Fruit fly (Drosophila melanogaster) whole organism, embryonic: ENCODE data around the gene Sec22.

Source experiments
- Ada2b ChIP-seq: fragments of 200-800 bp; sonication (Bioruptor generic); IDR thresholded peaks from 2 replicates; pipeline ENCODE4 v1.3.6; 2022; ENCODE audit warnings: missing biosample characterization, missing genetic modification characterization
- Bdp1 ChIP-seq: fragments of 200-800 bp; sonication (Bioruptor generic); optimal IDR thresholded peaks from 3 replicates; lab custom pipeline; 2016; ENCODE audit warnings: missing biosample characterization, missing genetic modification characterization
- Bgb ChIP-seq: fragments of 200-800 bp; sonication (Bioruptor generic); IDR thresholded peaks from 2 replicates; pipeline ENCODE4 v1.3.6; 2022; ENCODE audit warnings: missing biosample characterization, missing genetic modification characterization; ENCODE audit not compliant: partially characterized antibody
- CG10209 ChIP-seq: fragments of 200-800 bp; sonication (Bioruptor generic); optimal IDR thresholded peaks from 3 replicates; lab custom pipeline; 2017; ENCODE audit warnings: missing biosample characterization, mild to moderate bottlenecking, missing genetic modification characterization, missing genetic modification reagents
- CG1024 ChIP-seq: fragments of 200-800 bp; sonication (Bioruptor generic); IDR thresholded peaks from 2 replicates; pipeline ENCODE4 v1.3.6; 2022; ENCODE audit warnings: missing biosample characterization, missing genetic modification characterization
- CG12071 ChIP-seq: fragments of 200-800 bp; sonication (Bioruptor generic); optimal IDR thresholded peaks from 3 replicates; lab custom pipeline; 2018; ENCODE audit warnings: missing biosample characterization, mild to moderate bottlenecking, missing genetic modification characterization
- CG12236 ChIP-seq: fragments of 200-800 bp; sonication (Bioruptor generic); optimal IDR thresholded peaks from 2 replicates; lab custom pipeline; 2016; ENCODE audit warnings: missing biosample characterization, missing genetic modification characterization
- CG12659 ChIP-seq: fragments of 200-800 bp; sonication (Bioruptor generic); optimal IDR thresholded peaks from 3 replicates; lab custom pipeline; 2017; ENCODE audit warnings: mild to moderate bottlenecking, missing biosample characterization, missing genetic modification reagents, missing genetic modification characterization
- CG13123 ChIP-seq: fragments of 200-800 bp; sonication (Bioruptor generic); optimal IDR thresholded peaks from 2 replicates; lab custom pipeline; 2016; ENCODE audit warnings: missing biosample characterization, missing genetic modification characterization
- CG14441 ChIP-seq: fragments of 200-800 bp; sonication (Bioruptor generic); IDR thresholded peaks from 2 replicates; pipeline ENCODE4 v1.3.6; 2022; ENCODE audit warnings: missing biosample characterization, missing genetic modification characterization
- CG16815 ChIP-seq: fragments of 200-800 bp; sonication (Bioruptor generic); optimal IDR thresholded peaks from 3 replicates; lab custom pipeline; 2017; ENCODE audit warnings: missing biosample characterization, mild to moderate bottlenecking, missing genetic modification characterization
- CG17186 ChIP-seq: fragments of 200-800 bp; sonication (Bioruptor generic); optimal IDR thresholded peaks from 3 replicates; lab custom pipeline; 2017; ENCODE audit warnings: missing biosample characterization, missing genetic modification reagents, missing genetic modification characterization
- CG17328 ChIP-seq: fragments of 200-800 bp; sonication (Bioruptor generic); IDR thresholded peaks from 2 replicates; pipeline ENCODE4 v1.3.6; 2022; ENCODE audit warnings: missing biosample characterization, missing genetic modification characterization
- CG2199 ChIP-seq: fragments of 200-800 bp; sonication (Bioruptor generic); IDR thresholded peaks from 3 replicates; pipeline ENCODE4 v1.3.6; 2022; ENCODE audit warnings: missing biosample characterization, missing genetic modification characterization
- CG33213 ChIP-seq: fragments of 200-800 bp; sonication (Bioruptor generic); optimal IDR thresholded peaks from 3 replicates; lab custom pipeline; 2016; ENCODE audit warnings: missing biosample characterization, missing genetic modification characterization
- CG33557 ChIP-seq: fragments of 200-800 bp; sonication (Bioruptor generic); optimal IDR thresholded peaks from 2 replicates; lab custom pipeline; 2019; ENCODE audit warnings: missing biosample characterization, mild to moderate bottlenecking, missing genetic modification characterization, moderate library complexity
- CG4730 ChIP-seq: fragments of 200-800 bp; sonication (Bioruptor generic); IDR thresholded peaks from 2 replicates; pipeline ENCODE4 v1.3.6; 2022; ENCODE audit warnings: missing biosample characterization, missing genetic modification characterization
- CG4854 ChIP-seq: fragments of 200-800 bp; sonication (Bioruptor generic); optimal IDR thresholded peaks from 2 replicates; lab custom pipeline; 2016; ENCODE audit warnings: missing biosample characterization, missing genetic modification characterization, inconsistent platforms
- CG6175 ChIP-seq: fragments of 200-800 bp; sonication (Bioruptor generic); IDR thresholded peaks from 3 replicates; pipeline ENCODE4 v1.3.6; 2022; ENCODE audit warnings: missing biosample characterization, missing genetic modification characterization
- CG6791 ChIP-seq: fragments of 200-800 bp; sonication (Bioruptor generic); IDR thresholded peaks from 3 replicates; pipeline ENCODE4 v1.3.6; 2022; ENCODE audit warnings: missing biosample characterization, missing genetic modification characterization; ENCODE audit not compliant: partially characterized antibody
- CG7745 ChIP-seq: fragments of 200-800 bp; sonication (Bioruptor generic); optimal IDR thresholded peaks from 2 replicates; lab custom pipeline; 2018; ENCODE audit warnings: missing biosample characterization, mild to moderate bottlenecking, missing genetic modification characterization, moderate library complexity
- CG8478 ChIP-seq: fragments of >200 bp; optimal IDR thresholded peaks from 2 replicates; lab custom pipeline; 2018
- CG8944 ChIP-seq: fragments of 200-800 bp; sonication (Bioruptor generic); optimal IDR thresholded peaks from 3 replicates; lab custom pipeline; 2016; ENCODE audit warnings: missing biosample characterization, missing genetic modification characterization
- CG9215 ChIP-seq: fragments of 200-800 bp; sonication (Bioruptor generic); IDR thresholded peaks from 2 replicates; pipeline ENCODE4 v1.3.6; 2022; ENCODE audit warnings: missing biosample characterization, missing genetic modification characterization
- Chrac-16 ChIP-seq: fragments of 200-800 bp; sonication (Bioruptor generic); optimal IDR thresholded peaks from 3 replicates; lab custom pipeline; 2016; ENCODE audit warnings: missing biosample characterization, missing genetic modification characterization
- Dfd ChIP-seq, 2 experiments: fragments of >200 bp; optimal IDR thresholded peaks; 2 replicates each; lab custom pipeline; 2017; ENCODE audit warnings: missing biosample characterization in 2 of 2, missing genetic modification characterization in 2 of 2
- H15 ChIP-seq: fragments of 200-800 bp; sonication (Bioruptor generic); IDR thresholded peaks from 3 replicates; pipeline ENCODE4 v1.3.6; 2022; ENCODE audit warnings: missing biosample characterization, missing genetic modification characterization
- Hr3 ChIP-seq: fragments of 200-800 bp; sonication (Bioruptor generic); optimal IDR thresholded peaks from 3 replicates; lab custom pipeline; 2016; ENCODE audit warnings: missing biosample characterization, missing genetic modification characterization
- MBD-R2 ChIP-seq: fragments of 200-800 bp; sonication (Bioruptor generic); IDR thresholded peaks from 2 replicates; pipeline ENCODE4 v1.3.6; 2022; ENCODE audit warnings: missing biosample characterization, missing genetic modification characterization
- Med ChIP-seq: fragments of 200-800 bp; sonication (Bioruptor generic); peaks from one replicate; lab custom pipeline; 2016; ENCODE audit warnings: missing biosample characterization, missing genetic modification characterization, mild to moderate bottlenecking, inconsistent platforms, moderate library complexity
- Mrtf ChIP-seq: fragments of 200-800 bp; sonication (Bioruptor generic); IDR thresholded peaks from 3 replicates; pipeline ENCODE4 v1.3.6; 2022; ENCODE audit warnings: missing biosample characterization, missing genetic modification characterization
- Nf-YA ChIP-seq: fragments of 200-800 bp; sonication (Bioruptor generic); IDR thresholded peaks from 2 replicates; pipeline ENCODE4 v1.3.6; 2022; ENCODE audit warnings: missing biosample characterization, missing genetic modification characterization
- Trl ChIP-seq, 3 experiments: fragments of >200 bp in 2 of 3; fragments of 200-800 bp in 1 of 3; sonication (Bioruptor generic) in 1 of 3; optimal IDR thresholded peaks; 2 replicates in 1 of 3; 3 replicates in 2 of 3; lab custom pipeline; 2016 to 2017; ENCODE audit warnings: missing biosample characterization in 1 of 3, missing genetic modification characterization in 1 of 3
- bcd ChIP-seq: fragments of 200-800 bp; sonication (Bioruptor generic); optimal IDR thresholded peaks from 2 replicates; lab custom pipeline; 2017; ENCODE audit warnings: missing biosample characterization, mild to moderate bottlenecking, missing genetic modification characterization
- bsh ChIP-seq, 2 experiments: fragments of 200-800 bp; sonication (Bioruptor generic); optimal IDR thresholded peaks; 2 replicates each; lab custom pipeline; 2017 to 2018; ENCODE audit warnings: mild to moderate bottlenecking in 2 of 2, missing biosample characterization in 2 of 2, missing genetic modification characterization in 2 of 2, moderate library complexity in 1 of 2
- dati ChIP-seq: fragments of 200-800 bp; sonication (Bioruptor generic); IDR thresholded peaks from 2 replicates; pipeline ENCODE4 v1.3.6; 2022; ENCODE audit warnings: missing biosample characterization, missing genetic modification characterization
- eve ChIP-seq, 2 experiments: fragments of >200 bp; optimal IDR thresholded peaks; 2 replicates each; lab custom pipeline; 2017; ENCODE audit warnings: missing biosample characterization in 2 of 2, missing genetic modification characterization in 2 of 2
- eyg ChIP-seq: fragments of 200-800 bp; sonication (Bioruptor generic); optimal IDR thresholded peaks from 3 replicates; lab custom pipeline; 2016; ENCODE audit warnings: missing biosample characterization, missing genetic modification characterization
- ftz-f1 ChIP-seq: fragments of 200-800 bp; sonication (Bioruptor generic); optimal IDR thresholded peaks from 2 replicates; lab custom pipeline; 2016; ENCODE audit warnings: missing biosample characterization, missing genetic modification characterization
- grn ChIP-seq: fragments of 200-800 bp; sonication (Bioruptor generic); optimal IDR thresholded peaks from 3 replicates; lab custom pipeline; 2017; ENCODE audit warnings: missing biosample characterization, missing genetic modification characterization
- h ChIP-seq: fragments of >200 bp; optimal IDR thresholded peaks from 2 replicates; lab custom pipeline; 2017
- jigr1 ChIP-seq: fragments of 200-800 bp; sonication (Bioruptor generic); IDR thresholded peaks from 3 replicates; pipeline ENCODE4 v1.3.6; 2022; ENCODE audit warnings: missing biosample characterization, missing genetic modification characterization
- jumu ChIP-seq: fragments of 200-800 bp; sonication (Bioruptor generic); optimal IDR thresholded peaks from 3 replicates; lab custom pipeline; 2016; ENCODE audit warnings: missing biosample characterization, missing genetic modification characterization
- lmd ChIP-seq: fragments of 200-800 bp; sonication (Bioruptor generic); IDR thresholded peaks from 2 replicates; pipeline ENCODE4 v1.3.6; 2022; ENCODE audit warnings: missing biosample characterization, missing genetic modification characterization
- lola ChIP-seq, 3 experiments: fragments of >200 bp in 2 of 3; fragments of 200-800 bp in 1 of 3; sonication (Bioruptor generic) in 1 of 3; optimal IDR thresholded peaks; 2 replicates each; lab custom pipeline; 2017 to 2019; ENCODE audit warnings: missing biosample characterization in 3 of 3, missing genetic modification characterization in 3 of 3, mild to moderate bottlenecking in 1 of 3, moderate library complexity in 1 of 3
- nmo ChIP-seq: fragments of 200-800 bp; sonication (Bioruptor generic); optimal IDR thresholded peaks from 2 replicates; lab custom pipeline; 2018; ENCODE audit warnings: missing biosample characterization, mild to moderate bottlenecking, missing genetic modification characterization, moderate library complexity
- org-1 ChIP-seq: fragments of 200-800 bp; sonication (Bioruptor generic); optimal IDR thresholded peaks from 2 replicates; lab custom pipeline; 2017; ENCODE audit warnings: missing biosample characterization, missing genetic modification characterization
- peb ChIP-seq: fragments of 200-800 bp; sonication (Bioruptor generic); IDR thresholded peaks from 2 replicates; pipeline ENCODE4 v1.3.6; 2022; ENCODE audit warnings: missing biosample characterization, missing genetic modification characterization
- phol ChIP-seq: fragments of 200-800 bp; sonication (Bioruptor generic); optimal IDR thresholded peaks from 3 replicates; lab custom pipeline; 2018; ENCODE audit warnings: missing biosample characterization, mild to moderate bottlenecking, missing genetic modification characterization, moderate library complexity
- unc-4 ChIP-seq: fragments of 200-800 bp; sonication (Bioruptor generic); IDR thresholded peaks from 2 replicates; pipeline ENCODE4 v1.3.6; 2022; ENCODE audit warnings: missing biosample characterization, missing genetic modification characterization; ENCODE audit not compliant: partially characterized antibody
- vnd ChIP-seq: fragments of 200-800 bp; sonication (Bioruptor generic); IDR thresholded peaks from 3 replicates; pipeline ENCODE4 v1.3.6; 2022; ENCODE audit warnings: missing biosample characterization, missing genetic modification characterization; ENCODE audit not compliant: partially characterized antibody

Gene Sec22

DNA sequence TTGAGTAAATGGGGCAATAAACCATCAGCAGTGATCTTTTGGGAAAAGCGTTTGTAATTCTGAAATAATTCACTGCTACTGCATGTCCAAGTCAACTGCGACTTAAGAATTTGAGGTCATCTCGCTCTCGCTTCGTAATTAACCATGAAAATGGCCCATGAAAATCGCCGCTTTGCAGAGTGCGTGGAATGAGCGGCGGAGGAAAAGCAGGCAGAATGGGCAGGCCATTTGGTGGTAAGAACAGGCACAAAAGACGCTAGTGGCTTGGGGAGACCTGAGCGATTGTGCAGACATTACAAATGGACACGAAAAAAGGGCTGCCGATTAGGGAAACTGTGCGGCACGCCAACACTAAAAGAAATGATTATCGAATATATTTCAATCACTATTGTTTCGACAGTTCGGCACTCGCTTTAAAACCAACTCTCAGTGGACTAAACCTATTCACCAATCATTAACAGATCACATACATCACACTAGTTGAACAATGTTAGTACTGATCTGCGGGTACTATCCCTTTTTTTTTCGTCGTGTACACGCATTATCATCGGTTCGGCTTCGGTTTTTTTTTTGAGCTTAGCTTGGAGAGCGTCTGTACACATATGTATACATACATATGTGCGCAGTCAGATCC, 34.3 kb upstream of the Sec22 start (continued):
- peak; percentile 18 for TF ChIP-seq bcd (GFP tag; lab: Kevin White, UChicago)
- TF ChIP-seq org-1, result no peak
- no peak for TF ChIP-seq unc-4 (GFP tag; lab: Robert Waterston, UW)
- no peak for TF ChIP-seq CG13123 (GFP tag; lab: Kevin White, UChicago)
- peak; percentile 12 for TF ChIP-seq CG10209 (GFP tag; lab: Kevin White, UChicago)
- TF ChIP-seq Dfd (GFP tag; optimal IDR thresholded peaks at IDR 0.05; lab: Kevin White, UChicago), result no peak
- peak; percentile 12 for TF ChIP-seq Hr3 (GFP tag; lab: Kevin White, UChicago)
- TF ChIP-seq Chrac-16, result peak; percentile 38
- no peak for TF ChIP-seq jigr1
- TF ChIP-seq CG33557 (GFP tag; lab: Kevin White, UChicago), result no peak
- TF ChIP-seq Trl (optimal IDR thresholded peaks at IDR 0.05; lab: Kevin White, UChicago), result no peak
- peak; percentile 23 for TF ChIP-seq Trl (GFP tag; optimal IDR thresholded peaks at IDR 0.05; lab: Kevin White, UChicago)
- TF ChIP-seq Bgb (GFP tag; lab: Robert Waterston, UW), result no peak
- TF ChIP-seq CG4730, result no peak
- no peak for TF ChIP-seq CG6175 (GFP tag; lab: Robert Waterston, UW)
- TF ChIP-seq CG12659 (GFP tag; lab: Kevin White, UChicago), result peak; percentile 1
- TF ChIP-seq CG12236 (GFP tag; lab: Kevin White, UChicago), result no peak
- TF ChIP-seq lmd, result no peak
- no peak for TF ChIP-seq MBD-R2 (GFP tag; lab: Robert Waterston, UW)
- peak; percentile 32 for TF ChIP-seq jumu (GFP tag; lab: Kevin White, UChicago)
- no peak for TF ChIP-seq vnd (GFP tag; lab: Robert Waterston, UW)
- TF ChIP-seq CG8478 (lab: Kevin White, UChicago), result no peak
- TF ChIP-seq CG33213, result peak; percentile 8
- TF ChIP-seq CG14441 (GFP tag; lab: Robert Waterston, UW), result no peak
- no peak for TF ChIP-seq Mrtf
- peak; percentile 56 for TF ChIP-seq phol (tag; lab: Kevin White, UChicago)
- no peak for TF ChIP-seq Bdp1 (GFP tag; lab: Kevin White, UChicago)
- no peak for TF ChIP-seq grn (GFP tag; lab: Kevin White, UChicago)
- TF ChIP-seq CG17186 (GFP tag; lab: Kevin White, UChicago), result no peak
- TF ChIP-seq Ada2b, result no peak
- TF ChIP-seq peb (GFP tag; lab: Robert Waterston, UW), result 0 out of 2 replicates have a peak, but pooled peaks have one; percentile 20
- TF ChIP-seq Med (GFP tag; lab: Kevin White, UChicago), result peak; percentile 83
- peak; percentile 24 for TF ChIP-seq CG12071 (GFP tag; lab: Kevin White, UChicago)
- peak; percentile 21 for TF ChIP-seq CG8944 (GFP tag; lab: Kevin White, UChicago)
- no peak for TF ChIP-seq CG7745
- no peak for TF ChIP-seq CG1024 (GFP tag; lab: Robert Waterston, UW)
- no peak for TF ChIP-seq eve (GFP tag; optimal IDR thresholded peaks at IDR 0.05; lab: Kevin White, UChicago)
- TF ChIP-seq ftz-f1 (GFP tag; lab: Kevin White, UChicago), result no peak
- TF ChIP-seq h, result no peak
- no peak for TF ChIP-seq dati (GFP tag; lab: Robert Waterston, UW)
- TF ChIP-seq CG17328 (GFP tag; lab: Robert Waterston, UW), result peak; percentile 68
- TF ChIP-seq bsh (GFP tag; optimal IDR thresholded peaks at IDR 0.05; lab: Kevin White, UChicago), result peak in 1 of 2 experiments; percentile 68
- 0 out of 3 replicates have a peak, but pooled peaks have one; percentile 19 for TF ChIP-seq H15 (GFP tag; lab: Robert Waterston, UW)
- TF ChIP-seq eyg (GFP tag; lab: Kevin White, UChicago), result no peak
- no peak for TF ChIP-seq CG2199 (GFP tag; lab: Robert Waterston, UW)
- TF ChIP-seq lola (GFP tag; optimal IDR thresholded peaks at IDR 0.05; lab: Kevin White, UChicago), result peak in 1 of 3 experiments; percentile 51
- TF ChIP-seq CG6791 (GFP tag; lab: Robert Waterston, UW), result no peak
- TF ChIP-seq Nf-YA (GFP tag; lab: Robert Waterston, UW), result no peak
- TF ChIP-seq CG9215 (GFP tag; lab: Robert Waterston, UW), result no peak
- peak; percentile 23 for TF ChIP-seq CG16815
- TF ChIP-seq nmo (GFP tag; lab: Kevin White, UChicago), result peak; percentile 38
- no peak for TF ChIP-seq CG4854 (GFP tag; lab: Kevin White, UChicago)
